Fruit fly (Drosophila melanogaster) whole organism, embryonic: ENCODE data around the gene CG9133.
A peak's percentile ranks its signal among the peaks of the same experiment; 100 is the strongest.

Experiments used
- CG1024 ChIP-seq: fragments of 200-800 bp; sonication (Bioruptor generic); IDR thresholded peaks from 2 replicates; pipeline ENCODE4 v1.3.6; 2022; ENCODE audit warnings: missing biosample characterization, missing genetic modification characterization
- CG10274 ChIP-seq: fragments of 200-800 bp; sonication (Bioruptor generic); optimal IDR thresholded peaks from 3 replicates; lab custom pipeline; 2017; ENCODE audit warnings: missing biosample characterization, mild to moderate bottlenecking, missing genetic modification characterization
- CG11085 ChIP-seq: fragments of 200-800 bp; sonication (Bioruptor generic); IDR thresholded peaks from 2 replicates; pipeline ENCODE4 v1.3.6; 2022; ENCODE audit warnings: missing biosample characterization, missing genetic modification characterization
- CG12942 ChIP-seq: fragments of 200-800 bp; sonication (Bioruptor generic); optimal IDR thresholded peaks from 3 replicates; lab custom pipeline; 2016; ENCODE audit warnings: missing biosample characterization, missing genetic modification characterization
- CG14667 ChIP-seq: fragments of 200-800 bp; sonication (Bioruptor generic); IDR thresholded peaks from 2 replicates; pipeline ENCODE4 v1.3.6; 2022; ENCODE audit warnings: missing biosample characterization, missing genetic modification characterization
- CG15696 ChIP-seq: fragments of 200-800 bp; sonication (Bioruptor generic); optimal IDR thresholded peaks from 2 replicates; lab custom pipeline; 2019; ENCODE audit warnings: missing biosample characterization, mild to moderate bottlenecking, missing genetic modification characterization, moderate library complexity
- CG16813 ChIP-seq: fragments of 200-800 bp; sonication (Bioruptor generic); IDR thresholded peaks from 3 replicates; pipeline ENCODE4 v1.3.6; 2022; ENCODE audit warnings: missing biosample characterization, missing genetic modification characterization; ENCODE audit not compliant: partially characterized antibody
- CG17829 ChIP-seq: fragments of 200-800 bp; optimal IDR thresholded peaks from 2 replicates; lab custom pipeline; 2019; ENCODE audit warnings: missing biosample characterization, mild to moderate bottlenecking, missing genetic modification characterization, moderate library complexity
- CG18599 ChIP-seq: fragments of 200-800 bp; sonication (Bioruptor generic); optimal IDR thresholded peaks from 3 replicates; lab custom pipeline; 2017; ENCODE audit warnings: missing biosample characterization, missing genetic modification characterization, mild to moderate bottlenecking, moderate library complexity, missing genetic modification reagents
- CG3163 ChIP-seq: fragments of 200-800 bp; sonication (Bioruptor generic); optimal IDR thresholded peaks from 3 replicates; lab custom pipeline; 2016; ENCODE audit warnings: missing biosample characterization, missing genetic modification characterization
- CG4617 ChIP-seq: fragments of 200-800 bp; sonication (Bioruptor generic); optimal IDR thresholded peaks from 3 replicates; lab custom pipeline; 2016; ENCODE audit warnings: missing biosample characterization, missing genetic modification characterization, borderline replicate concordance
- CG4820 ChIP-seq: fragments of 200-800 bp; sonication (Bioruptor generic); optimal IDR thresholded peaks from 3 replicates; lab custom pipeline; 2016; ENCODE audit warnings: missing biosample characterization, missing genetic modification characterization
- CG6689 ChIP-seq: fragments of 200-800 bp; sonication (Bioruptor generic); IDR thresholded peaks from 2 replicates; pipeline ENCODE4 v1.3.6; 2022; ENCODE audit warnings: missing biosample characterization, missing genetic modification characterization
- CG8765 ChIP-seq: fragments of 200-800 bp; sonication (Bioruptor generic); IDR thresholded peaks from 2 replicates; pipeline ENCODE4 v1.3.6; 2022; ENCODE audit warnings: missing biosample characterization, missing genetic modification characterization
- Camta ChIP-seq: fragments of 200-800 bp; sonication (Bioruptor generic); optimal IDR thresholded peaks from 2 replicates; lab custom pipeline; 2016; ENCODE audit warnings: missing biosample characterization, missing genetic modification characterization
- Dad ChIP-seq: fragments of 200-800 bp; sonication (Bioruptor generic); optimal IDR thresholded peaks from 3 replicates; lab custom pipeline; 2016; ENCODE audit warnings: missing biosample characterization, missing genetic modification characterization
- Dbx ChIP-seq: fragments of 200-800 bp; sonication (Bioruptor generic); IDR thresholded peaks from 3 replicates; pipeline ENCODE4 v1.3.6; 2022; ENCODE audit warnings: missing biosample characterization, missing genetic modification characterization
- Deaf1 ChIP-seq: fragments of 200-800 bp; optimal IDR thresholded peaks from 3 replicates; lab custom pipeline; 2019; ENCODE audit warnings: missing biosample characterization, mild to moderate bottlenecking, missing genetic modification characterization, moderate library complexity
- Dp ChIP-seq: fragments of 200-800 bp; sonication (Bioruptor generic); optimal IDR thresholded peaks from 2 replicates; lab custom pipeline; 2018; ENCODE audit warnings: missing biosample characterization, mild to moderate bottlenecking, missing genetic modification characterization, moderate library complexity
- Drgx ChIP-seq: fragments of 200-800 bp; sonication (Bioruptor generic); IDR thresholded peaks from 2 replicates; pipeline ENCODE4 v1.3.6; 2022; ENCODE audit warnings: missing biosample characterization, missing genetic modification characterization
- Eip74EF ChIP-seq, 2 experiments: fragments of 200-800 bp in 1 of 2; fragments of >200 bp in 1 of 2; sonication (Bioruptor generic) in 1 of 2; optimal IDR thresholded peaks; 2 replicates each; lab custom pipeline; 2017 to 2019; ENCODE audit warnings: missing biosample characterization in 2 of 2, missing genetic modification characterization in 2 of 2, mild to moderate bottlenecking in 1 of 2, moderate library complexity in 1 of 2
- Hmr ChIP-seq: fragments of 200-800 bp; sonication (Bioruptor generic); optimal IDR thresholded peaks from 3 replicates; lab custom pipeline; 2017; ENCODE audit warnings: mild to moderate bottlenecking, missing biosample characterization, missing genetic modification reagents, missing genetic modification characterization
- Med ChIP-seq: fragments of 200-800 bp; sonication (Bioruptor generic); peaks from one replicate; lab custom pipeline; 2016; ENCODE audit warnings: missing biosample characterization, missing genetic modification characterization, mild to moderate bottlenecking, inconsistent platforms, moderate library complexity
- Oaz ChIP-seq: fragments of 200-800 bp; sonication (Bioruptor generic); IDR thresholded peaks from 2 replicates; pipeline ENCODE4 v1.3.6; 2022; ENCODE audit warnings: missing biosample characterization, missing genetic modification characterization
- YL-1 ChIP-seq: fragments of 200-800 bp; sonication (Bioruptor generic); optimal IDR thresholded peaks from 3 replicates; lab custom pipeline; 2017; ENCODE audit warnings: missing biosample characterization, mild to moderate bottlenecking, missing genetic modification characterization
- ac ChIP-seq: fragments of 200-800 bp; sonication (Bioruptor generic); optimal IDR thresholded peaks from 3 replicates; lab custom pipeline; 2017; ENCODE audit warnings: missing biosample characterization, mild to moderate bottlenecking, missing genetic modification characterization
- corto ChIP-seq: fragments of 200-800 bp; sonication (Bioruptor generic); optimal IDR thresholded peaks from 2 replicates; lab custom pipeline; 2016; ENCODE audit warnings: missing biosample characterization, mild to moderate bottlenecking, missing genetic modification characterization, moderate library complexity
- crc ChIP-seq: fragments of 200-800 bp; sonication (Bioruptor generic); optimal IDR thresholded peaks from 2 replicates; lab custom pipeline; 2016; ENCODE audit warnings: missing biosample characterization, missing genetic modification characterization
- croc ChIP-seq: fragments of 200-800 bp; sonication (Bioruptor generic); conservative IDR thresholded peaks from 3 replicates; pipeline ENCODE4 v1.3.6; 2022; ENCODE audit warnings: missing biosample characterization, missing genetic modification characterization
- dan ChIP-seq: fragments of 200-800 bp; sonication (Bioruptor generic); IDR thresholded peaks from 2 replicates; pipeline ENCODE4 v1.3.6; 2022; ENCODE audit warnings: missing biosample characterization, missing genetic modification characterization
- en ChIP-seq: fragments of 200-800 bp; sonication (Bioruptor generic); optimal IDR thresholded peaks from 2 replicates; lab custom pipeline; 2016; ENCODE audit warnings: missing biosample characterization, missing genetic modification characterization
- exex ChIP-seq: fragments of 200-800 bp; sonication (Bioruptor generic); optimal IDR thresholded peaks from 4 replicates; lab custom pipeline; 2018; ENCODE audit warnings: missing biosample characterization, mild to moderate bottlenecking, missing genetic modification characterization, moderate library complexity
- gsb-n ChIP-seq: fragments of 200-800 bp; sonication (Bioruptor generic); optimal IDR thresholded peaks from 3 replicates; lab custom pipeline; 2018; ENCODE audit warnings: missing biosample characterization, mild to moderate bottlenecking, missing genetic modification characterization
- h ChIP-seq: fragments of >200 bp; optimal IDR thresholded peaks from 2 replicates; lab custom pipeline; 2017
- ham ChIP-seq: fragments of 200-800 bp; sonication (Bioruptor generic); IDR thresholded peaks from 2 replicates; pipeline ENCODE4 v1.3.6; 2022; ENCODE audit warnings: missing biosample characterization, missing genetic modification characterization
- hb ChIP-seq: fragments of 200-800 bp; sonication (Bioruptor generic); IDR thresholded peaks from 3 replicates; pipeline ENCODE4 v1.3.6; 2022; ENCODE audit warnings: missing biosample characterization, missing genetic modification characterization; ENCODE audit not compliant: partially characterized antibody
- lbe ChIP-seq: fragments of 200-800 bp; sonication (Bioruptor generic); optimal IDR thresholded peaks from 2 replicates; lab custom pipeline; 2016; ENCODE audit warnings: missing biosample characterization, mild to moderate bottlenecking, missing genetic modification characterization
- luna ChIP-seq: fragments of 200-800 bp; sonication (Bioruptor generic); optimal IDR thresholded peaks from 2 replicates; lab custom pipeline; 2016; ENCODE audit warnings: missing biosample characterization, missing genetic modification characterization
- onecut ChIP-seq: fragments of 200-800 bp; sonication (Bioruptor generic); IDR thresholded peaks from 2 replicates; pipeline ENCODE4 v1.3.6; 2022; ENCODE audit warnings: missing biosample characterization, missing genetic modification characterization
- pho ChIP-seq: fragments of 200-800 bp; sonication (Bioruptor generic); optimal IDR thresholded peaks from 2 replicates; lab custom pipeline; 2016; ENCODE audit warnings: missing biosample characterization, missing genetic modification characterization
- schlank ChIP-seq: fragments of 200-800 bp; sonication (Bioruptor generic); optimal IDR thresholded peaks from 2 replicates; lab custom pipeline; 2018; ENCODE audit warnings: missing biosample characterization, mild to moderate bottlenecking, missing genetic modification characterization
- stwl ChIP-seq: fragments of 200-800 bp; sonication (Bioruptor generic); optimal IDR thresholded peaks from 3 replicates; lab custom pipeline; 2018; ENCODE audit warnings: missing biosample characterization, mild to moderate bottlenecking, missing genetic modification characterization, moderate library complexity
- tgo ChIP-seq: fragments of 200-800 bp; sonication (Bioruptor generic); IDR thresholded peaks from 3 replicates; pipeline ENCODE4 v1.3.6; 2022; ENCODE audit warnings: missing biosample characterization, missing genetic modification characterization
- tio ChIP-seq: fragments of 200-800 bp; sonication (Bioruptor generic); optimal IDR thresholded peaks from 2 replicates; lab custom pipeline; 2017; ENCODE audit warnings: missing biosample characterization, missing genetic modification characterization, inconsistent platforms
- trh ChIP-seq: fragments of 200-800 bp; sonication (Bioruptor generic); optimal IDR thresholded peaks from 2 replicates; lab custom pipeline; 2016; ENCODE audit warnings: missing biosample characterization, missing genetic modification characterization
- tx ChIP-seq: fragments of 200-800 bp; sonication (Bioruptor generic); optimal IDR thresholded peaks from 2 replicates; lab custom pipeline; 2016; ENCODE audit warnings: missing biosample characterization, missing genetic modification characterization
- unc-4 ChIP-seq: fragments of 200-800 bp; sonication (Bioruptor generic); IDR thresholded peaks from 2 replicates; pipeline ENCODE4 v1.3.6; 2022; ENCODE audit warnings: missing biosample characterization, missing genetic modification characterization; ENCODE audit not compliant: partially characterized antibody
- vnd ChIP-seq: fragments of 200-800 bp; sonication (Bioruptor generic); IDR thresholded peaks from 3 replicates; pipeline ENCODE4 v1.3.6; 2022; ENCODE audit warnings: missing biosample characterization, missing genetic modification characterization; ENCODE audit not compliant: partially characterized antibody
- wor ChIP-seq: fragments of 200-800 bp; sonication (Bioruptor generic); IDR thresholded peaks from 2 replicates; pipeline ENCODE4 v1.3.6; 2022; ENCODE audit warnings: missing biosample characterization, missing genetic modification characterization

The CG9133 gene

dm6 chr3L:1298509-1298908 is 46.7 kb downstream of the CG9133 start, which contains the start of gene scf (continued):
- TF ChIP-seq CG18599 (GFP tag; lab: Kevin White, UChicago) (no peak), CG15696 (no peak), Hmr (no peak), tx (GFP tag; lab: Kevin White, UChicago) (no peak), exex (no peak)

- TF ChIP-seq CG11085 (GFP tag; lab: Robert Waterston, UW): no peak
- no peak for TF ChIP-seq vnd (GFP tag; lab: Robert Waterston, UW)
- peak; percentile 94 for TF ChIP-seq CG17829 (tag; lab: Kevin White, UChicago)
- TF ChIP-seq Oaz (GFP tag; lab: Robert Waterston, UW): peak; percentile 56
- peak; percentile 79 for TF ChIP-seq lbe
- TF ChIP-seq YL-1 (GFP tag; lab: Kevin White, UChicago): peak; percentile 48
- TF ChIP-seq crc: no peak
- TF ChIP-seq trh: peak; percentile 27
- TF ChIP-seq ac (GFP tag; lab: Kevin White, UChicago): peak; percentile 65
- TF ChIP-seq hb (GFP tag; lab: Robert Waterston, UW): no peak
- 0 out of 2 replicates have a peak, but pooled peaks have one; percentile 16 for TF ChIP-seq CG1024
- no peak for TF ChIP-seq h (lab: Kevin White, UChicago)
- peak; percentile 64 for TF ChIP-seq onecut (GFP tag; lab: Robert Waterston, UW)
- TF ChIP-seq unc-4 (GFP tag; lab: Robert Waterston, UW): no peak
- peak; percentile 69; the same call in 2 of the 3 replicates for TF ChIP-seq Dbx (GFP tag; lab: Robert Waterston, UW)
- TF ChIP-seq gsb-n (tag; lab: Kevin White, UChicago): peak; percentile 89
- no peak for TF ChIP-seq CG3163 (GFP tag; lab: Kevin White, UChicago)
- TF ChIP-seq dan (GFP tag; lab: Robert Waterston, UW): no peak
- TF ChIP-seq croc (GFP tag; lab: Robert Waterston, UW): peak; percentile 83
- TF ChIP-seq schlank: no peak
- peak; percentile 81 for TF ChIP-seq CG6689 (GFP tag; lab: Robert Waterston, UW)
- TF ChIP-seq CG14667 (GFP tag; lab: Robert Waterston, UW): peak; percentile 74
- no peak for TF ChIP-seq ham (GFP tag; lab: Robert Waterston, UW)
- no peak for TF ChIP-seq luna (GFP tag; lab: Kevin White, UChicago)
- no peak for TF ChIP-seq Dp (GFP tag; lab: Kevin White, UChicago)
- peak; percentile 38 for TF ChIP-seq Camta (GFP tag; lab: Kevin White, UChicago)
- TF ChIP-seq corto (GFP tag; lab: Kevin White, UChicago): no peak
- peak; percentile 23; the same call in 1 of the 2 replicates for TF ChIP-seq Drgx
- TF ChIP-seq tio (GFP tag; lab: Kevin White, UChicago): no peak
- TF ChIP-seq CG4820: peak; percentile 73
- no peak for TF ChIP-seq en (GFP tag; lab: Kevin White, UChicago)
- peak; percentile 68 for TF ChIP-seq Deaf1 (tag; lab: Kevin White, UChicago)
- no peak for TF ChIP-seq CG16813 (GFP tag; lab: Robert Waterston, UW)
- TF ChIP-seq Med: peak; percentile 74
- peak; percentile 61 for TF ChIP-seq CG4617
- TF ChIP-seq Eip74EF (GFP tag; optimal IDR thresholded peaks at IDR 0.05; lab: Kevin White, UChicago): peak in 1 of 2 experiments; percentile 83
- TF ChIP-seq CG12942 (GFP tag; lab: Kevin White, UChicago): peak; percentile 76
- peak; percentile 63 for TF ChIP-seq wor (GFP tag; lab: Robert Waterston, UW)
- TF ChIP-seq stwl: peak; percentile 7
- TF ChIP-seq Dad (GFP tag; lab: Kevin White, UChicago): no peak
- peak; percentile 7 for TF ChIP-seq pho (GFP tag; lab: Kevin White, UChicago)
- peak; percentile 61; the same call in 1 of the 2 replicates for TF ChIP-seq CG8765
- peak; percentile 37 for TF ChIP-seq CG10274
- TF ChIP-seq tgo: peak; percentile 79
These were observed 48.3 kb downstream of the CG9133 start for dm6 chr3L:1300076-1300635.
